Worm (Caenorhabditis elegans) whole organism, L1 larva: Measurements from ENCODE around the gene B0001.7.

Experiments
- nhr-28 ChIP-seq: fragments of 150-350 bp; optimal IDR thresholded peaks from 2 replicates; lab custom pipeline; 2014; ENCODE audit warnings: missing biosample characterization, missing genetic modification characterization
- nhr-90 ChIP-seq: sonication (generic microtip); optimal IDR thresholded peaks from 2 replicates; lab custom pipeline; 2016; ENCODE audit warnings: mild to moderate bottlenecking, missing genetic modification characterization, missing compliant biosample characterization; ENCODE audit not compliant: poor library complexity
- snpc-4 ChIP-seq: fragments of 150-350 bp; optimal IDR thresholded peaks from 2 replicates; lab custom pipeline; 2014; ENCODE audit warnings: missing biosample characterization, missing genetic modification characterization
- tbx-2 ChIP-seq: sonication (generic microtip); optimal IDR thresholded peaks from 2 replicates; lab custom pipeline; 2016; ENCODE audit warnings: missing genetic modification characterization, missing compliant biosample characterization

DNA sequence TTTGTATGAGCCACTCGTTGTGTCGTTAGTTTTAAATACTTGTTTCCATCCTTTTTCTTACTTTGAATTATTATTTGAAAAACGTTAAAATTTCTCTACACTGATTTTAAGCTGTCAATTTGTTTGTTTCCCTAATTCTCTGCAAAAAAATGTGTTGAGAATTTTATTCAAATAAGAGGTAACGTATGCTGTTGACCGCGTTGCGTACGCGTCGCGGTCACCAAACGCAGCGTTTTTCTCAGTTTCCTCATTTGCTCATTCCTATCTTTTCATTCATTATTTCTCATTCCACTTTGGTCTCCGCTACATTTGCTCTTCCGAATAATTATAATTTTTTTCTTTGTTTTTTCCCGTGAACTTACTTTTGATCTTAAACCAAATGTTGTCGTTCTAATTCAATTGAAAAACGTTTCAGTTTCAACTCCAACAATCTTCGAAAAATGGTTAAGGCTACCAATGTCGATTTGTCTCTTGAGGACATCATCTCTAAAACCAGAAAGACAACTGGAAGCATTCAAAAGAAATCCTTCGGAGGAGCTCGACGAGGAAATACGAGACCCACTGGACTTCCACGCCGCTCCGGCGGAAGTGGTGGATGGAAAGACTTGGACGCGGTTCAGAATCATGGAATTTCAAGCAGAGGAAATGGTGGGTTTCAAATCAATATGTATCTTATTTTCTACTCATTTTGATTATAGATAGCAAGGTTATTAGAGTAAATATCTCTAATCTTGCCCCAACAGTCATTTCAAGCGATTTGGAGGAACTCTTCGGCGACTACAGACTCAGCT is 31.0 kb downstream of the B0001.7 start, which contains the start of gene aly-3:
- TF ChIP-seq nhr-28: no peak
- no peak for TF ChIP-seq nhr-90 (tag; lab: Kevin White, UChicago)
- no peak for TF ChIP-seq snpc-4 (tag; lab: Kevin White, UChicago)
- TF ChIP-seq tbx-2 (tag; lab: Kevin White, UChicago): no peak
